Fruit fly (Drosophila melanogaster): Measurements from ENCODE around the gene kmr.

The kmr gene

dm6 chr3R:13683624-13684568 is 31.1 kb upstream of the kmr start, which contains the start of gene flfl (continued):
- TF ChIP-seq CG13296 (GFP tag; optimal IDR thresholded peaks at IDR 0.05): no peak
- TF ChIP-seq CG42726 (GFP tag; IDR thresholded peaks at IDR 0.05; ENCODE audit: partially characterized antibody): no peak
- TF ChIP-seq fu2 (GFP tag; optimal IDR thresholded peaks at IDR 0.05): no peak
- no peak for TF ChIP-seq dysf (GFP tag; IDR thresholded peaks at IDR 0.05)
- no peak for TF ChIP-seq CG17328 (GFP tag; IDR thresholded peaks at IDR 0.05)
- no peak for TF ChIP-seq Nf-YA (GFP tag; IDR thresholded peaks at IDR 0.05)
- TF ChIP-seq Nf-YC (tag; optimal IDR thresholded peaks at IDR 0.05): no peak
- TF ChIP-seq CG9437 (GFP tag; optimal IDR thresholded peaks at IDR 0.05): peak; percentile 64
- no peak for TF ChIP-seq CG7963 (GFP tag; IDR thresholded peaks at IDR 0.05; ENCODE audit: partially characterized antibody)
- no peak for TF ChIP-seq CG16779 (GFP tag; IDR thresholded peaks at IDR 0.05)
- TF ChIP-seq yki (optimal IDR thresholded peaks at IDR 0.05): peak; percentile 97
- TF ChIP-seq CG12299 (tag; optimal IDR thresholded peaks at IDR 0.05): no peak
- no peak for TF ChIP-seq CG1529 (GFP tag; optimal IDR thresholded peaks at IDR 0.05)
- peak; percentile 54 for TF ChIP-seq CG9797 (GFP tag; optimal IDR thresholded peaks at IDR 0.05)
- TF ChIP-seq al (GFP tag; IDR thresholded peaks at IDR 0.05): no peak
- no peak for TF ChIP-seq pho (GFP tag; optimal IDR thresholded peaks at IDR 0.05)
- TF ChIP-seq fd102C (GFP tag; optimal IDR thresholded peaks at IDR 0.05): no peak
- peak; percentile 50 for TF ChIP-seq ERR (GFP tag; optimal IDR thresholded peaks at IDR 0.05)
- TF ChIP-seq CG14441 (GFP tag; IDR thresholded peaks at IDR 0.05): no peak
- TF ChIP-seq BEAF-32 (GFP tag; optimal IDR thresholded peaks at IDR 0.05): peak; percentile 98
- TF ChIP-seq hkb (optimal IDR thresholded peaks at IDR 0.05): no peak
- TF ChIP-seq hkb (GFP tag; IDR thresholded peaks at IDR 0.05): no peak
- no peak for TF ChIP-seq bowl (GFP tag; IDR thresholded peaks at IDR 0.05)
- peak; percentile 49 for TF ChIP-seq Fer1 (GFP tag; optimal IDR thresholded peaks at IDR 0.05)
- TF ChIP-seq Spps (tag; optimal IDR thresholded peaks at IDR 0.05): no peak
- TF ChIP-seq CG10959 (GFP tag; IDR thresholded peaks at IDR 0.05): no peak
- no peak for TF ChIP-seq CG8281 (tag; optimal IDR thresholded peaks at IDR 0.05)
- peak; percentile 37 for TF ChIP-seq CG7928 (GFP tag; optimal IDR thresholded peaks at IDR 0.05)
- TF ChIP-seq vnd (GFP tag; IDR thresholded peaks at IDR 0.05; ENCODE audit: partially characterized antibody): no peak
- TF ChIP-seq ATbp (GFP tag; optimal IDR thresholded peaks at IDR 0.05): no peak
- TF ChIP-seq slou (GFP tag; optimal IDR thresholded peaks at IDR 0.05): no peak
- TF ChIP-seq CG4328 (GFP tag; optimal IDR thresholded peaks at IDR 0.05): no peak
- TF ChIP-seq Lpt (GFP tag; optimal IDR thresholded peaks at IDR 0.05): no peak
- TF ChIP-seq gsb-n (tag; optimal IDR thresholded peaks at IDR 0.05): no peak
- TF ChIP-seq CG12391 (tag; optimal IDR thresholded peaks at IDR 0.05): peak; percentile 15
- no peak for TF ChIP-seq lbe (GFP tag; optimal IDR thresholded peaks at IDR 0.05)
- peak; percentile 33 for TF ChIP-seq sd (tag; optimal IDR thresholded peaks at IDR 0.05)
- peak; percentile 90 for TF ChIP-seq Sry-δ (GFP tag; optimal IDR thresholded peaks at IDR 0.05)
- no peak for TF ChIP-seq corto (GFP tag; optimal IDR thresholded peaks at IDR 0.05)
- TF ChIP-seq pros (GFP tag; optimal IDR thresholded peaks at IDR 0.05): no peak
- no peak for TF ChIP-seq pan (optimal IDR thresholded peaks at IDR 0.05)
- TF ChIP-seq pan (GFP tag; optimal IDR thresholded peaks at IDR 0.05 in 1 of 2, IDR thresholded peaks at IDR 0.05 in 1 of 2): no peak
- TF ChIP-seq ara (GFP tag; IDR thresholded peaks at IDR 0.05): no peak
- TF ChIP-seq onecut (GFP tag; IDR thresholded peaks at IDR 0.05): no peak
- no peak for TF ChIP-seq CG17359 (tag; optimal IDR thresholded peaks at IDR 0.05)
- no peak for TF ChIP-seq CG10147 (GFP tag; optimal IDR thresholded peaks at IDR 0.05)
- TF ChIP-seq CG13424 (tag; optimal IDR thresholded peaks at IDR 0.05): no peak
- TF ChIP-seq CG7271 (tag; optimal IDR thresholded peaks at IDR 0.05): no peak
- TF ChIP-seq ind (GFP tag; optimal IDR thresholded peaks at IDR 0.05): peak; percentile 20
- no peak for TF ChIP-seq cwo (GFP tag; optimal IDR thresholded peaks at IDR 0.05)
